Worm (Caenorhabditis elegans) whole organism, L4 larva: ENCODE data around the gene flp-21.

ENCODE experiments used
- D1046.2 ChIP-seq: fragments of 200-800 bp; sonication (Bioruptor generic); IDR thresholded peaks from 2 replicates; pipeline ENCODE4 v1.3.6; 2022; ENCODE audit warnings: missing genetic modification characterization, missing compliant biosample characterization
- F26F4.8 ChIP-seq: fragments of 200-800 bp; sonication (Bioruptor generic); conservative IDR thresholded peaks from 2 replicates; pipeline ENCODE4 v1.3.6; 2022; ENCODE audit warnings: missing genetic modification characterization, missing compliant biosample characterization
- F37D6.2 ChIP-seq: sonication (generic microtip); optimal IDR thresholded peaks from 2 replicates; lab custom pipeline; 2016; ENCODE audit warnings: mild to moderate bottlenecking, missing genetic modification characterization, missing compliant biosample characterization
- F49E8.2 ChIP-seq: sonication (generic microtip); optimal IDR thresholded peaks from 2 replicates; lab custom pipeline; 2016; ENCODE audit warnings: missing compliant biosample characterization, mild to moderate bottlenecking, missing genetic modification characterization, borderline replicate concordance
- R02D3.7 ChIP-seq: fragments of 150-350 bp; sonication (generic microtip); optimal IDR thresholded peaks from 3 replicates; lab custom pipeline; 2014; ENCODE audit warnings: missing biosample characterization, missing genetic modification characterization
- Y48G9A.11 ChIP-seq: fragments of 200-800 bp; sonication (Bioruptor generic); IDR thresholded peaks from 2 replicates; pipeline ENCODE4 v1.3.6; 2022; ENCODE audit warnings: missing genetic modification reagents, missing genetic modification characterization, missing compliant biosample characterization
- ZK337.2 ChIP-seq: fragments of 200-800 bp; sonication (Bioruptor generic); IDR thresholded peaks from 2 replicates; pipeline ENCODE4 v1.3.6; 2022; ENCODE audit warnings: missing genetic modification reagents, missing genetic modification characterization, missing compliant biosample characterization
- aha-1 ChIP-seq: fragments of 150-350 bp; peaks from one replicate; lab custom pipeline; 2014; ENCODE audit warnings: missing biosample characterization, missing genetic modification characterization
- attf-4 ChIP-seq: sonication (generic microtip); optimal IDR thresholded peaks from 3 replicates; lab custom pipeline; 2017; ENCODE audit warnings: missing biosample characterization, missing genetic modification characterization
- ceh-20 ChIP-seq: fragments of 200-800 bp; sonication (Bioruptor generic); IDR thresholded peaks from 2 replicates; pipeline ENCODE4 v1.3.6; 2022; ENCODE audit warnings: missing genetic modification reagents, missing genetic modification characterization, missing compliant biosample characterization
- ceh-32 ChIP-seq: sonication (generic microtip); optimal IDR thresholded peaks from 2 replicates; lab custom pipeline; 2016; ENCODE audit warnings: mild to moderate bottlenecking, missing genetic modification characterization, missing compliant biosample characterization; ENCODE audit not compliant: poor library complexity
- ceh-44 ChIP-seq: fragments of 200-800 bp; sonication (Bioruptor generic); IDR thresholded peaks from 2 replicates; pipeline ENCODE4 v1.3.6; 2022; ENCODE audit warnings: missing genetic modification reagents, missing genetic modification characterization, missing compliant biosample characterization
- ceh-62 ChIP-seq: sonication (generic microtip); optimal IDR thresholded peaks from 2 replicates; lab custom pipeline; 2017; ENCODE audit warnings: missing biosample characterization, missing genetic modification characterization
- ceh-82 ChIP-seq: sonication (generic microtip); optimal IDR thresholded peaks from 2 replicates; lab custom pipeline; 2017; ENCODE audit warnings: missing biosample characterization, missing genetic modification characterization
- daf-12 ChIP-seq: fragments of 150-350 bp; optimal IDR thresholded peaks from 2 replicates; lab custom pipeline; 2014; ENCODE audit warnings: missing biosample characterization, missing genetic modification reagents, missing genetic modification characterization
- dmd-9 ChIP-seq: fragments of 200-800 bp; sonication (Bioruptor generic); IDR thresholded peaks from 2 replicates; pipeline ENCODE4 v1.3.6; 2022; ENCODE audit warnings: missing genetic modification reagents, missing genetic modification characterization, missing compliant biosample characterization
- dpl-1 ChIP-seq: fragments of 150-350 bp; optimal IDR thresholded peaks from 2 replicates; lab custom pipeline; 2014; ENCODE audit warnings: missing biosample characterization, missing genetic modification reagents, missing genetic modification characterization
- dve-1 ChIP-seq: sonication (generic microtip); optimal IDR thresholded peaks from 2 replicates; lab custom pipeline; 2017; ENCODE audit warnings: antibody characterized with exemption, mild to moderate bottlenecking, missing genetic modification characterization, missing compliant biosample characterization; ENCODE audit not compliant: insufficient read depth
- egl-43 ChIP-seq: fragments of 200-800 bp; sonication (Bioruptor generic); IDR thresholded peaks from 2 replicates; pipeline ENCODE4 v1.3.6; 2022; ENCODE audit warnings: missing genetic modification reagents, missing genetic modification characterization, missing compliant biosample characterization
- fos-1 ChIP-seq: fragments of 150-350 bp; optimal IDR thresholded peaks from 2 replicates; lab custom pipeline; 2014; ENCODE audit warnings: missing biosample characterization, missing genetic modification characterization
- gei-8 ChIP-seq: fragments of 200-800 bp; sonication (Bioruptor generic); optimal IDR thresholded peaks from 2 replicates; lab custom pipeline; 2018; ENCODE audit warnings: mild to moderate bottlenecking, missing genetic modification characterization, missing compliant biosample characterization
- hlh-11 ChIP-seq: fragments of 200-800 bp; sonication (Bioruptor generic); optimal IDR thresholded peaks from 2 replicates; lab custom pipeline; 2018; ENCODE audit warnings: mild to moderate bottlenecking, missing genetic modification characterization, missing compliant biosample characterization
- lin-15B ChIP-seq: fragments of 150-350 bp; sonication (generic microtip); optimal IDR thresholded peaks from 3 replicates; lab custom pipeline; 2014; ENCODE audit warnings: missing biosample characterization, missing genetic modification characterization
- lin-29 ChIP-seq: fragments of 200-800 bp; sonication (Bioruptor generic); IDR thresholded peaks from 2 replicates; pipeline ENCODE4 v1.3.6; 2022; ENCODE audit warnings: missing genetic modification reagents, missing genetic modification characterization, missing compliant biosample characterization
- lin-38 ChIP-seq: fragments of 200-800 bp; sonication (Bioruptor generic); IDR thresholded peaks from 2 replicates; pipeline ENCODE4 v1.3.6; 2022; ENCODE audit warnings: missing genetic modification reagents, missing genetic modification characterization, missing compliant biosample characterization
- lsy-2 ChIP-seq, 2 experiments: fragments of 150-350 bp in 1 of 2; sonication (generic microtip) in 1 of 2; optimal IDR thresholded peaks; 2 replicates each; lab custom pipeline; 2014 to 2017; ENCODE audit warnings: missing biosample characterization in 2 of 2, missing genetic modification characterization in 2 of 2
- madf-5 ChIP-seq, 2 experiments: fragments of 200-800 bp; sonication (Bioruptor generic); IDR thresholded peaks; 2 replicates each; pipeline ENCODE4 v1.3.6; 2022; ENCODE audit warnings: missing compliant biosample characterization in 2 of 2, missing genetic modification characterization in 2 of 2
- madf-9 ChIP-seq: fragments of 200-800 bp; sonication (Bioruptor generic); conservative IDR thresholded peaks from 2 replicates; pipeline ENCODE4 v1.3.6; 2022; ENCODE audit warnings: missing genetic modification reagents, missing genetic modification characterization, missing compliant biosample characterization
- mdt-29 ChIP-seq: fragments of 200-800 bp; sonication (Bioruptor generic); IDR thresholded peaks from 2 replicates; pipeline ENCODE4 v1.3.6; 2022; ENCODE audit warnings: missing genetic modification reagents, missing genetic modification characterization, missing compliant biosample characterization
- nhr-10 ChIP-seq: fragments of 150-350 bp; optimal IDR thresholded peaks from 2 replicates; lab custom pipeline; 2014; ENCODE audit warnings: missing biosample characterization, missing genetic modification characterization
- nhr-102 ChIP-seq: sonication (generic microtip); optimal IDR thresholded peaks from 2 replicates; lab custom pipeline; 2016; ENCODE audit warnings: mild to moderate bottlenecking, missing genetic modification characterization, moderate library complexity, missing compliant biosample characterization
- nhr-11 ChIP-seq: fragments of 150-350 bp; optimal IDR thresholded peaks from 2 replicates; lab custom pipeline; 2014; ENCODE audit warnings: missing biosample characterization, missing genetic modification characterization
- nhr-111 ChIP-seq: fragments of 200-800 bp; sonication (Bioruptor generic); optimal IDR thresholded peaks from 2 replicates; lab custom pipeline; 2018; ENCODE audit warnings: mild to moderate bottlenecking, missing genetic modification characterization, missing compliant biosample characterization
- nhr-28 ChIP-seq: fragments of 150-350 bp; optimal IDR thresholded peaks from 2 replicates; lab custom pipeline; 2014; ENCODE audit warnings: missing biosample characterization, missing genetic modification characterization
- nhr-41 ChIP-seq: fragments of 200-800 bp; sonication (Bioruptor generic); IDR thresholded peaks from 2 replicates; pipeline ENCODE4 v1.3.6; 2022; ENCODE audit warnings: missing genetic modification reagents, missing genetic modification characterization, missing compliant biosample characterization
- nhr-42 ChIP-seq: fragments of 200-800 bp; sonication (Bioruptor generic); IDR thresholded peaks from 2 replicates; pipeline ENCODE4 v1.3.6; 2022; ENCODE audit warnings: missing genetic modification characterization, missing compliant biosample characterization
- nhr-77 ChIP-seq: fragments of 150-350 bp; optimal IDR thresholded peaks from 2 replicates; lab custom pipeline; 2014; ENCODE audit warnings: missing biosample characterization, missing genetic modification characterization
- sdz-12 ChIP-seq: fragments of 200-800 bp; sonication (Bioruptor generic); optimal IDR thresholded peaks from 2 replicates; lab custom pipeline; 2018; ENCODE audit warnings: mild to moderate bottlenecking, missing genetic modification characterization, missing compliant biosample characterization
- set-16 ChIP-seq: fragments of 200-800 bp; sonication (Bioruptor generic); IDR thresholded peaks from 2 replicates; pipeline ENCODE4 v1.3.6; 2022; ENCODE audit warnings: missing genetic modification reagents, missing genetic modification characterization, missing compliant biosample characterization
- spr-1 ChIP-seq: sonication (generic microtip); optimal IDR thresholded peaks from 2 replicates; lab custom pipeline; 2016; ENCODE audit warnings: mild to moderate bottlenecking, missing genetic modification characterization, missing compliant biosample characterization
- tra-1 ChIP-seq: fragments of 200-800 bp; sonication (Bioruptor generic); IDR thresholded peaks from 2 replicates; pipeline ENCODE4 v1.3.6; 2022; ENCODE audit warnings: missing genetic modification reagents, missing genetic modification characterization, missing compliant biosample characterization
- unc-130 ChIP-seq: sonication (generic microtip); optimal IDR thresholded peaks from 2 replicates; lab custom pipeline; 2016; ENCODE audit warnings: missing genetic modification reagents, missing genetic modification characterization, missing compliant biosample characterization
- unc-39 ChIP-seq: sonication (generic microtip); optimal IDR thresholded peaks from 2 replicates; lab custom pipeline; 2017; ENCODE audit warnings: missing biosample characterization, missing genetic modification characterization
- unc-62 ChIP-seq, 3 experiments: fragments of 150-350 bp in 1 of 3; sonication (generic microtip); optimal IDR thresholded peaks in 2 of 3; peaks in 1 of 3; 1 replicate in 1 of 3; 2 replicates in 2 of 3; lab custom pipeline; 2014 to 2017; ENCODE audit warnings: missing biosample characterization in 3 of 3, missing genetic modification characterization in 3 of 3, missing genetic modification reagents in 3 of 3, missing genotype in 1 of 3
- zfp-2 ChIP-seq: sonication (generic microtip); optimal IDR thresholded peaks from 2 replicates; lab custom pipeline; 2016; ENCODE audit warnings: mild to moderate bottlenecking, missing genetic modification characterization, missing compliant biosample characterization
- zip-11 ChIP-seq: fragments of 200-800 bp; sonication (Bioruptor generic); IDR thresholded peaks from 2 replicates; pipeline ENCODE4 v1.3.6; 2022; ENCODE audit warnings: missing genetic modification characterization, missing compliant biosample characterization
- ztf-11 ChIP-seq: fragments of 150-350 bp; optimal IDR thresholded peaks from 2 replicates; lab custom pipeline; 2014; ENCODE audit warnings: missing biosample characterization, missing genetic modification characterization

The flp-21 gene

ce11 chrV:7809320-7810256, 16.4 kb downstream of the flp-21 start, which contains the start of gene ZK742.3 (continued):
- no peak for TF ChIP-seq ZK337.2 (GFP tag; lab: Robert Waterston, UW)
- TF ChIP-seq mdt-29 (GFP tag; lab: Robert Waterston, UW): no peak
- no peak for TF ChIP-seq unc-39
- no peak for TF ChIP-seq nhr-102
- no peak for TF ChIP-seq madf-9
- no peak for TF ChIP-seq ceh-20 (GFP tag; lab: Robert Waterston, UW)
- TF ChIP-seq tra-1 (GFP tag; lab: Robert Waterston, UW): no peak
- no peak for TF ChIP-seq D1046.2 (GFP tag; lab: Robert Waterston, UW)
- no peak for TF ChIP-seq nhr-41 (GFP tag; lab: Robert Waterston, UW)
- TF ChIP-seq hlh-11 (tag; lab: Kevin White, UChicago): peak; percentile 39
- no peak for TF ChIP-seq nhr-111 (GFP tag; lab: Kevin White, UChicago)
- no peak for TF ChIP-seq lsy-2 (tag; optimal IDR thresholded peaks at IDR 0.05; lab: Kevin White, UChicago)
- TF ChIP-seq gei-8: no peak
- TF ChIP-seq lin-29 (GFP tag; lab: Robert Waterston, UW): no peak
- no peak for TF ChIP-seq attf-4 (tag; lab: Kevin White, UChicago)
- no peak for TF ChIP-seq F37D6.2 (tag; lab: Kevin White, UChicago)
- TF ChIP-seq ztf-11: no peak
- no peak for TF ChIP-seq madf-5 (GFP tag; IDR thresholded peaks at IDR 0.05; lab: Robert Waterston, UW)
- TF ChIP-seq zip-11 (GFP tag; lab: Robert Waterston, UW): no peak
- TF ChIP-seq egl-43 (GFP tag; lab: Robert Waterston, UW): no peak
- no peak for TF ChIP-seq nhr-77 (tag; lab: Kevin White, UChicago)
- TF ChIP-seq R02D3.7 (tag; lab: Kevin White, UChicago): no peak
- no peak for TF ChIP-seq ceh-82 (tag; lab: Kevin White, UChicago)
- no peak for TF ChIP-seq ceh-44 (GFP tag; lab: Robert Waterston, UW)
- TF ChIP-seq nhr-10 (tag; lab: Kevin White, UChicago): peak; percentile 7
- TF ChIP-seq set-16 (GFP tag; lab: Robert Waterston, UW): no peak
- 0 out of 2 replicates have a peak, but pooled peaks have one; percentile 28 for TF ChIP-seq lin-38 (GFP tag; lab: Robert Waterston, UW)
- no peak for TF ChIP-seq spr-1 (tag; lab: Kevin White, UChicago)
- TF ChIP-seq dpl-1 (GFP tag; lab: Kevin White, UChicago): no peak
- TF ChIP-seq lin-15B (tag; lab: Kevin White, UChicago): no peak
- TF ChIP-seq unc-62 (GFP tag; optimal IDR thresholded peaks at IDR 0.05 in 1 of 2; lab: Kevin White, UChicago): no peak
- no peak for TF ChIP-seq unc-62 (tag; optimal IDR thresholded peaks at IDR 0.05; lab: Kevin White, UChicago)
- TF ChIP-seq nhr-11 (tag; lab: Kevin White, UChicago): no peak
- TF ChIP-seq ceh-62 (tag; lab: Kevin White, UChicago): no peak
- TF ChIP-seq daf-12: no peak
- TF ChIP-seq nhr-28 (tag; lab: Kevin White, UChicago): peak; percentile 98
- TF ChIP-seq dve-1: peak; percentile 57
- TF ChIP-seq aha-1 (tag; lab: Kevin White, UChicago): peak; percentile 95
- no peak for TF ChIP-seq F49E8.2
- no peak for TF ChIP-seq fos-1 (tag; lab: Kevin White, UChicago)
- no peak for TF ChIP-seq sdz-12 (GFP tag; lab: Kevin White, UChicago)
- no peak for TF ChIP-seq unc-130 (GFP tag; lab: Kevin White, UChicago)
- no peak for TF ChIP-seq nhr-42 (GFP tag; lab: Robert Waterston, UW)
- no peak for TF ChIP-seq zfp-2 (tag; lab: Kevin White, UChicago)
- no peak for TF ChIP-seq ceh-32
- TF ChIP-seq Y48G9A.11 (GFP tag; lab: Robert Waterston, UW): no peak
- TF ChIP-seq F26F4.8 (GFP tag; lab: Robert Waterston, UW): no peak
- no peak for TF ChIP-seq dmd-9
- TF ChIP-seq, all 104 proteins: peak for 12
